Fruit fly (Drosophila melanogaster) ovary, adult (tissue): Measurements from ENCODE around the gene Pnn.

Source experiments
- CG17801 ChIP-seq: fragments of 200-800 bp; optimal IDR thresholded peaks from 2 replicates; lab custom pipeline; 2019; ENCODE audit warnings: missing biosample characterization, mild to moderate bottlenecking, missing genetic modification characterization, moderate library complexity; ENCODE audit not compliant: partially characterized antibody

Gene Pnn

dm6 chr3R:9733150-9733549 is 7.5 kb upstream of the Pnn start, which contains the start of gene alphaTub85E:
TSS of gene alphaTub85E (minus strand) at chr3R:9733250.
- no peak for TF ChIP-seq CG17801 (GFP tag; lab: Kevin White, UChicago)

dm6 chr3R:9735151-9735550 is 5.5 kb upstream of the Pnn start:
- TF ChIP-seq CG17801 (GFP tag; lab: Kevin White, UChicago) = no peak

- no peak for TF ChIP-seq CG17801 (GFP tag; lab: Kevin White, UChicago)
These were observed 906 bp upstream of the Pnn start, which contains the start of gene side-VII for dm6 chr3R:9739793-9740192. TSS of gene side-VII (minus strand) at chr3R:9739979.

dm6 chr3R:9743217-9743616 is 2.5 kb downstream of the Pnn start, which contains the start of gene CG31415:
TSS of gene CG31415 (plus strand) at chr3R:9743517.
- no peak for TF ChIP-seq CG17801 (GFP tag; lab: Kevin White, UChicago)

dm6 chr3R:9743995-9744394 is 3.3 kb downstream of the Pnn start:
- no peak for TF ChIP-seq CG17801 (GFP tag; lab: Kevin White, UChicago)

- no peak for TF ChIP-seq CG17801 (GFP tag; lab: Kevin White, UChicago)
These were observed 4.7 kb downstream of the Pnn start for dm6 chr3R:9745442-9745841.

- no peak for TF ChIP-seq CG17801 (GFP tag; lab: Kevin White, UChicago)
These were observed 5.6 kb downstream of the Pnn start, which contains the start of gene CG34409 for dm6 chr3R:9746267-9746666. TSS of gene CG34409 (minus strand) at chr3R:9746367.

dm6 chr3R:9747272-9747874 is 6.7 kb downstream of the Pnn start, which contains the start of gene CG12948:
TSS of gene CG12948 (minus strand) at chr3R:9747744.
- TF ChIP-seq CG17801 (GFP tag; lab: Kevin White, UChicago) = peak; percentile 80

dm6 chr3R:9747875-9747899 is 7.0 kb downstream of the Pnn start, which contains the start of gene PpD3:
TSS of gene PpD3 (plus strand) at chr3R:9747875.
- TF ChIP-seq CG17801 (GFP tag; lab: Kevin White, UChicago) = no peak

- TF ChIP-seq CG17801 (GFP tag; lab: Kevin White, UChicago) = no peak
These were observed 7.4 kb downstream of the Pnn start for dm6 chr3R:9747900-9748663.

- no peak for TF ChIP-seq CG17801 (GFP tag; lab: Kevin White, UChicago)
These were observed 13.8 kb downstream of the Pnn start, which contains the start of gene Tti1 for dm6 chr3R:9754487-9754886. TSS of gene Tti1 (minus strand) at chr3R:9754686.

- no peak for TF ChIP-seq CG17801 (GFP tag; lab: Kevin White, UChicago)
These were observed 15.5 kb downstream of the Pnn start, which contains the start of the genes Alg12 and Rpt3R for dm6 chr3R:9756187-9756586. TSS of gene Alg12 (plus strand) at chr3R:9756491. TSS of gene Rpt3R (minus strand) at chr3R:9756510.

- peak; percentile 72 for TF ChIP-seq CG17801 (GFP tag; lab: Kevin White, UChicago)
These were observed 18.9 kb downstream of the Pnn start, which contains the start of gene Mpi for dm6 chr3R:9759360-9760191. TSS of gene Mpi (plus strand) at chr3R:9759622.

dm6 chr3R:9762955-9763931 is 22.5 kb downstream of the Pnn start, which contains the start of the genes Snap24 and CG8478:
TSS of gene Snap24 (minus strand) at chr3R:9763150.
TSS of gene CG8478 (plus strand) at chr3R:9763650.
- no peak for TF ChIP-seq CG17801 (GFP tag; lab: Kevin White, UChicago)
